Fruit fly (Drosophila melanogaster) whole organism, prepupa: Measurements from ENCODE around the gene Wnk.

Experiments
- CG3032 ChIP-seq: fragments of 200-800 bp; optimal IDR thresholded peaks from 2 replicates; lab custom pipeline; 2019; ENCODE audit warnings: missing biosample characterization, mild to moderate bottlenecking, missing genetic modification characterization, moderate library complexity
- Sox14 ChIP-seq: fragments of 200-800 bp; sonication (Bioruptor generic); optimal IDR thresholded peaks from 3 replicates; lab custom pipeline; 2016; ENCODE audit warnings: missing biosample characterization, missing genetic modification characterization
- acj6 ChIP-seq: fragments of 200-800 bp; sonication (Bioruptor generic); optimal IDR thresholded peaks from 3 replicates; lab custom pipeline; 2016; ENCODE audit warnings: missing biosample characterization, missing genetic modification characterization

DNA sequence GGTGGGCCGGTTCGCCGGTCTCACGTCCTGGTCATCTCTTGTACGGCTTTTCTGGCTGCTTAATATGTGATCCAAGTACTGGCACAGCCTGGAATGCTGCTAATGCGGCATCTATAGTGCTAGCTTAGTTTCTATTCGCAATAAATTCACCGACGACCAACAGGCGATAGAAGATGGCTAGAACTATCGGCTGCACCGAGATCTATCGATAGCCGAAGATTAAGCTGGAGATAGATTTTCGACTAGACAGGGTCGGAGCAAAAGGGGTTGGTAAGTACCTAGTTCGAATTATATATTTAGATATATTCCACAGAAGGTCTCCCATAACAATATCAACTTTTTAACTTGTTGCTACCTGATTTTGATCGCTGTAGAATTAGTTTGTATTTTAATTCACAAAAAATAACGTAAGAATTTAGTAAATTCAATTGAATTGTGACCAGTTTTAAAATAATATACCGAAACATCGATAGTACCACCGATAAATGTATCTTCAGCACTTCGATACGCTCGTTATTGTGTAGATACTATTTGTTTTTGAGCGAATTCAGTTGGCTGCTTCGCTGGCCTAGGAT is 47.3 kb downstream of the Wnk start, which contains the start of the genes Glg1 and M6:
- peak; percentile 67 for TF ChIP-seq CG3032 (tag; lab: Kevin White, UChicago)
- TF ChIP-seq Sox14 = peak; percentile 64
- TF ChIP-seq acj6 (GFP tag; lab: Kevin White, UChicago) = peak; percentile 67
